Fruit fly (Drosophila melanogaster): ENCODE data around the gene CG13088.

dm6 chr2L:8478911-8479706 lies 9.7 kb upstream of the CG13088 start:
- TF ChIP-seq fru (GFP tag; optimal IDR thresholded peaks at IDR 0.05): peak; percentile 10
- TF ChIP-seq sage (GFP tag; optimal IDR thresholded peaks at IDR 0.05): peak; percentile 47
- peak; percentile 45 for TF ChIP-seq psq (GFP tag; optimal IDR thresholded peaks at IDR 0.05)
- TF ChIP-seq Abd-B (GFP tag; optimal IDR thresholded peaks at IDR 0.05): no peak
- TF ChIP-seq Vsx2 (GFP tag; optimal IDR thresholded peaks at IDR 0.05; ENCODE audit: partially characterized antibody): peak; percentile 13
- no peak for TF ChIP-seq usp (GFP tag; optimal IDR thresholded peaks at IDR 0.05)
- no peak for TF ChIP-seq CG9705 (GFP tag; optimal IDR thresholded peaks at IDR 0.05)
- TF ChIP-seq pan (optimal IDR thresholded peaks at IDR 0.05): no peak
